Worm (Caenorhabditis elegans): ENCODE measurements around the gene cgef-1.

cgef-1 gene

ce11 chrX:2827702-2828182 is 55.9 kb downstream of the cgef-1 start, which contains the start of gene ssr-2:
TSS of gene ssr-2 (minus strand) at chrX:2827752.
- TF ChIP-seq lin-39 (tag; optimal IDR thresholded peaks at IDR 0.05) (no peak), eor-1 (tag; optimal IDR thresholded peaks at IDR 0.05) (no peak), fos-1 (tag; optimal IDR thresholded peaks at IDR 0.05) (no peak), pqm-1 (tag; optimal IDR thresholded peaks at IDR 0.05) (no peak), tbx-2 (tag; optimal IDR thresholded peaks at IDR 0.05) (no peak), mml-1 (tag; optimal IDR thresholded peaks at IDR 0.05) (no peak), elt-1 (tag; optimal IDR thresholded peaks at IDR 0.05) (no peak), fkh-10 (GFP tag; optimal IDR thresholded peaks at IDR 0.05) (no peak), ceh-9 (tag; optimal IDR thresholded peaks at IDR 0.05) (no peak), elt-3 (tag; optimal IDR thresholded peaks at IDR 0.05) (no peak), nhr-77 (tag; optimal IDR thresholded peaks at IDR 0.05) (no peak), nhr-11 (tag; optimal IDR thresholded peaks at IDR 0.05) (no peak), nhr-237 (tag; optimal IDR thresholded peaks at IDR 0.05) (no peak), ceh-82 (tag; optimal IDR thresholded peaks at IDR 0.05) (no peak), ztf-11 (tag; optimal IDR thresholded peaks at IDR 0.05) (no peak), daf-12 (tag; optimal IDR thresholded peaks at IDR 0.05) (no peak), nhr-23 (tag; optimal IDR thresholded peaks at IDR 0.05) (no peak), unc-62 (GFP tag; optimal IDR thresholded peaks at IDR 0.05) (no peak)

- TF ChIP-seq elt-2 (tag; optimal IDR thresholded peaks at IDR 0.05) (peak; percentile 85), fkh-10 (GFP tag; optimal IDR thresholded peaks at IDR 0.05) (no peak), pqm-1 (tag; optimal IDR thresholded peaks at IDR 0.05) (peak; percentile 71)
Measured at ce11 chrX:2836770-2837169, 64.9 kb downstream of the cgef-1 start.

ce11 chrX:2837477-2837876 is 65.6 kb downstream of the cgef-1 start:
- TF ChIP-seq nhr-25 (tag; optimal IDR thresholded peaks at IDR 0.05) (peak; percentile 7), daf-12 (tag; optimal IDR thresholded peaks at IDR 0.05) (no peak), nhr-67 (tag; optimal IDR thresholded peaks at IDR 0.05) (no peak)

- peak; percentile 89 for TF ChIP-seq elt-2 (tag; optimal IDR thresholded peaks at IDR 0.05)
- TF ChIP-seq sea-2 (GFP tag; optimal IDR thresholded peaks at IDR 0.05): no peak
- no peak for TF ChIP-seq hmg-11 (tag; optimal IDR thresholded peaks at IDR 0.05)
- TF ChIP-seq pqm-1 (tag; optimal IDR thresholded peaks at IDR 0.05): peak; percentile 54
Measured at ce11 chrX:2838619-2839018, 66.8 kb downstream of the cgef-1 start.

- TF ChIP-seq pqm-1 (tag; optimal IDR thresholded peaks at IDR 0.05) (no peak), eor-1 (tag; optimal IDR thresholded peaks at IDR 0.05) (no peak), fkh-2 (tag; optimal IDR thresholded peaks at IDR 0.05) (no peak), unc-62 (GFP tag; optimal IDR thresholded peaks at IDR 0.05) (no peak), R02D3.7 (tag; optimal IDR thresholded peaks at IDR 0.05) (no peak), ztf-4 (tag; optimal IDR thresholded peaks at IDR 0.05) (no peak), nhr-23 (tag; optimal IDR thresholded peaks at IDR 0.05) (no peak), nhr-67 (tag; optimal IDR thresholded peaks at IDR 0.05) (no peak), egl-27 (tag; optimal IDR thresholded peaks at IDR 0.05) (no peak), ceh-9 (tag; optimal IDR thresholded peaks at IDR 0.05) (no peak), jun-1 (tag; optimal IDR thresholded peaks at IDR 0.05) (no peak), aly-2 (tag; optimal IDR thresholded peaks at IDR 0.05) (no peak), elt-1 (tag; optimal IDR thresholded peaks at IDR 0.05) (no peak), hmg-11 (tag; optimal IDR thresholded peaks at IDR 0.05) (no peak)
Measured at ce11 chrX:2840287-2840686, 68.4 kb downstream of the cgef-1 start, which contains the start of gene Y71H10B.1. TSS of gene Y71H10B.1 (minus strand) at chrX:2840292.

- TF ChIP-seq fkh-2 (tag; optimal IDR thresholded peaks at IDR 0.05) (no peak), elt-2 (tag; optimal IDR thresholded peaks at IDR 0.05) (peak; percentile 94), pha-4 (tag; optimal IDR thresholded peaks at IDR 0.05) (peak; percentile 50), jun-1 (tag; optimal IDR thresholded peaks at IDR 0.05) (peak; percentile 48), nhr-67 (tag; optimal IDR thresholded peaks at IDR 0.05) (no peak), hmg-11 (tag; optimal IDR thresholded peaks at IDR 0.05) (peak; percentile 3), fkh-10 (GFP tag; optimal IDR thresholded peaks at IDR 0.05) (no peak), unc-39 (tag; optimal IDR thresholded peaks at IDR 0.05) (no peak), pqm-1 (tag; optimal IDR thresholded peaks at IDR 0.05) (peak; percentile 77), mdl-1 (tag; optimal IDR thresholded peaks at IDR 0.05) (no peak), aly-2 (tag; optimal IDR thresholded peaks at IDR 0.05) (no peak), skn-1 (tag; optimal IDR thresholded peaks at IDR 0.05) (no peak), ceh-16 (tag; optimal IDR thresholded peaks at IDR 0.05) (no peak)
Measured at ce11 chrX:2841754-2842153, 69.9 kb downstream of the cgef-1 start.
